Worm (Caenorhabditis elegans) whole organism, L4/young adult: ENCODE results near the gene lsy-12.

Experiments
- W03F9.2 ChIP-seq: fragments of 150-350 bp; optimal IDR thresholded peaks from 2 replicates; lab custom pipeline; 2014; ENCODE audit warnings: missing biosample characterization, missing genetic modification characterization
- dao-5 ChIP-seq: sonication (generic microtip); optimal IDR thresholded peaks from 2 replicates; lab custom pipeline; 2016; ENCODE audit warnings: missing genotype, missing genetic modification characterization, moderate library complexity, missing compliant biosample characterization
- him-1 ChIP-seq: sonication (generic microtip); optimal IDR thresholded peaks from 2 replicates; lab custom pipeline; 2016; ENCODE audit warnings: missing genotype, missing genetic modification reagents, missing genetic modification characterization, missing compliant biosample characterization

DNA sequence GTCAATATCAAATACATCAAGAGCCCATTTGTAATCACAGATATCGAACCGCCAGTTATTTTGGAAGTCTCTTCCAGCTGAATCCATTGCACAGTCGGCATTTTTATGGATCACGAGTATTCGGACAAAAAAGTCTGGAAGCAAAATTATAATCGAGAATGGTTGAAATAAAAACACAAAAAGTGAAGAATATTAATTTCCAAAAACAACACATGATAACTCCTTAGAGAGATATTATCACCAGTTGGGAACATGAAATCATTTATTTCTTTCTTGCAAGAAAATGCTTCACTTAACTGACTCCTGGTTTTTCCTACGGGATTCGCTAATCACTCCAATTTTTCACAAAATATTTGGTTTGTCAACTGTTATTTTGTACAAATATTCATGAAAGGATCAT, 35.6 kb downstream of the lsy-12 start, which contains the start of gene str-2:
- TF ChIP-seq dao-5 (tag; lab: Kevin White, UChicago): no peak
- TF ChIP-seq him-1 (tag; lab: Kevin White, UChicago): no peak
- no peak for TF ChIP-seq W03F9.2 (tag; lab: Kevin White, UChicago)
